Worm (Caenorhabditis elegans) whole organism, L2 larva: ENCODE results near the gene fahd-1.

Source experiments
- C34F6.9 ChIP-seq: fragments of 150-350 bp; optimal IDR thresholded peaks from 2 replicates; lab custom pipeline; 2014; ENCODE audit warnings: missing biosample characterization, missing genetic modification characterization
- F13H6.1 ChIP-seq: sonication (generic microtip); optimal IDR thresholded peaks from 2 replicates; lab custom pipeline; 2016; ENCODE audit warnings: missing genetic modification characterization, missing compliant biosample characterization
- R02D3.7 ChIP-seq: fragments of 150-350 bp; optimal IDR thresholded peaks from 2 replicates; lab custom pipeline; 2014; ENCODE audit warnings: missing biosample characterization, missing genetic modification characterization
- ZK546.5 ChIP-seq: sonication (generic microtip); optimal IDR thresholded peaks from 2 replicates; lab custom pipeline; 2017; ENCODE audit warnings: missing biosample characterization, missing genetic modification characterization
- ama-1 ChIP-seq: fragments of 150-350 bp; optimal IDR thresholded peaks from 2 replicates; lab custom pipeline; 2018; ENCODE audit warnings: inconsistent platforms
- blmp-1 ChIP-seq: sonication (generic microtip); optimal IDR thresholded peaks from 2 replicates; lab custom pipeline; 2017; ENCODE audit warnings: missing genetic modification characterization, mild to moderate bottlenecking, missing compliant biosample characterization, antibody characterized with exemption, moderate library complexity; ENCODE audit not compliant: insufficient read depth
- ceh-16 ChIP-seq: fragments of 150-350 bp; optimal IDR thresholded peaks from 2 replicates; lab custom pipeline; 2014; ENCODE audit warnings: missing biosample characterization, missing genetic modification characterization
- dmd-4 ChIP-seq: sonication (generic microtip); optimal IDR thresholded peaks from 2 replicates; lab custom pipeline; 2017; ENCODE audit warnings: missing biosample characterization, missing genetic modification characterization
- fos-1 ChIP-seq: fragments of 150-350 bp; optimal IDR thresholded peaks from 2 replicates; lab custom pipeline; 2014; ENCODE audit warnings: missing biosample characterization, missing genetic modification characterization
- lin-11 ChIP-seq: fragments of 150-350 bp; sonication (generic microtip); optimal IDR thresholded peaks from 2 replicates; lab custom pipeline; 2014; ENCODE audit warnings: missing biosample characterization, missing genetic modification characterization, inconsistent platforms, mixed read lengths
- lin-13 ChIP-seq: fragments of 150-350 bp; optimal IDR thresholded peaks from 2 replicates; lab custom pipeline; 2014; ENCODE audit warnings: missing biosample characterization, missing genetic modification reagents, missing genetic modification characterization
- lsy-2 ChIP-seq, 2 experiments: fragments of 150-350 bp in 1 of 2; sonication (generic microtip) in 1 of 2; optimal IDR thresholded peaks; 2 replicates each; lab custom pipeline; 2014 to 2017; ENCODE audit warnings: missing biosample characterization in 2 of 2, missing genetic modification characterization in 2 of 2
- mbf-1 ChIP-seq: sonication (generic microtip); optimal IDR thresholded peaks from 2 replicates; lab custom pipeline; 2017; ENCODE audit warnings: missing biosample characterization, missing genetic modification characterization
- nhr-10 ChIP-seq: sonication (generic microtip); optimal IDR thresholded peaks from 2 replicates; lab custom pipeline; 2017; ENCODE audit warnings: missing biosample characterization, missing genetic modification characterization
- nhr-11 ChIP-seq: fragments of 150-350 bp; optimal IDR thresholded peaks from 2 replicates; lab custom pipeline; 2014; ENCODE audit warnings: missing biosample characterization, missing genetic modification characterization
- nhr-12 ChIP-seq: fragments of 150-350 bp; optimal IDR thresholded peaks from 2 replicates; lab custom pipeline; 2014; ENCODE audit warnings: missing biosample characterization, missing genetic modification characterization
- nhr-129 ChIP-seq: fragments of 150-350 bp; optimal IDR thresholded peaks from 2 replicates; lab custom pipeline; 2014; ENCODE audit warnings: missing biosample characterization, missing genetic modification characterization
- nhr-23 ChIP-seq: fragments of 150-350 bp; optimal IDR thresholded peaks from 2 replicates; lab custom pipeline; 2014; ENCODE audit warnings: missing biosample characterization, missing genetic modification reagents, missing genetic modification characterization
- nhr-237 ChIP-seq: fragments of 150-350 bp; optimal IDR thresholded peaks from 2 replicates; lab custom pipeline; 2014; ENCODE audit warnings: missing biosample characterization, missing genetic modification characterization
- nhr-25 ChIP-seq: fragments of 150-350 bp; sonication (generic microtip); optimal IDR thresholded peaks from 3 replicates; lab custom pipeline; 2014; ENCODE audit warnings: missing biosample characterization, missing genetic modification characterization
- nhr-77 ChIP-seq: fragments of 150-350 bp; optimal IDR thresholded peaks from 2 replicates; lab custom pipeline; 2014; ENCODE audit warnings: missing biosample characterization, missing genetic modification characterization
- peb-1 ChIP-seq: fragments of 150-350 bp; optimal IDR thresholded peaks from 2 replicates; lab custom pipeline; 2014; ENCODE audit warnings: missing biosample characterization, missing genetic modification characterization
- sem-4 ChIP-seq: fragments of 150-350 bp; optimal IDR thresholded peaks from 2 replicates; lab custom pipeline; 2014; ENCODE audit warnings: missing biosample characterization, missing genetic modification reagents, missing genetic modification characterization
- sma-9 ChIP-seq, 2 experiments: fragments of 150-350 bp in 1 of 2; sonication (generic microtip) in 1 of 2; optimal IDR thresholded peaks; 2 replicates each; lab custom pipeline; 2014 to 2016; ENCODE audit warnings: missing genetic modification characterization in 2 of 2, mild to moderate bottlenecking in 1 of 2, missing biosample characterization in 1 of 2, missing compliant biosample characterization in 1 of 2, missing genetic modification reagents in 1 of 2, moderate library complexity in 1 of 2
- snpc-4 ChIP-seq: fragments of 150-350 bp; optimal IDR thresholded peaks from 2 replicates; lab custom pipeline; 2014; ENCODE audit warnings: missing biosample characterization, missing genetic modification characterization
- unc-39 ChIP-seq: fragments of 150-350 bp; optimal IDR thresholded peaks from 2 replicates; lab custom pipeline; 2014; ENCODE audit warnings: missing biosample characterization, missing genetic modification characterization
- unc-55 ChIP-seq: fragments of 150-350 bp; sonication (generic microtip); optimal IDR thresholded peaks from 3 replicates; lab custom pipeline; 2014; ENCODE audit warnings: missing biosample characterization, missing genetic modification reagents, missing genetic modification characterization
- zag-1 ChIP-seq: fragments of 150-350 bp; optimal IDR thresholded peaks from 2 replicates; lab custom pipeline; 2014; ENCODE audit warnings: missing biosample characterization, missing genetic modification characterization
- ztf-1 ChIP-seq: fragments of 200-800 bp; sonication (Bioruptor generic); conservative IDR thresholded peaks from 2 replicates; pipeline ENCODE4 v1.3.6; 2022; ENCODE audit warnings: missing genetic modification characterization, missing compliant biosample characterization
- ztf-4 ChIP-seq: fragments of 150-350 bp; optimal IDR thresholded peaks from 2 replicates; lab custom pipeline; 2014; ENCODE audit warnings: missing biosample characterization, missing genetic modification characterization

Gene fahd-1

DNA sequence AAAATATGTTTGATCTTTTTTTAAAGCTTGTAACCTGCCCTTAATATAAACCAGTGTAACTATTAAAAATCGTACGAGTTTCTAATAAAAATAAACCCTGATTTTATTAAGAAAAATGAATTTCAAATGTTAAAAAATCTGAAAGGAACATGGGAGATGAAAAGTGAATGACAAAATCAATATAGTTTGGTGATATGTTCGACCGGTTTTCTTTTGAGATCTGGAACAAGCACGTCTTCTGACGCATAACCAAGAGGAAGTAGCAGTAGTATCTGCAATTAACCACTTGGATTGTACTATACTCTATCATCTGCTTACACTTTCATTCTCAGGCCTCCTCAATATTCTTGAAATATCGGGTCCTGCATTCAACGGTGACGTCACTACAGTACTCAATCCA lies 15.0 kb upstream of the fahd-1 start:
- TF ChIP-seq nhr-25 (tag; lab: Kevin White, UChicago) (peak; percentile 24), nhr-11 (tag; lab: Kevin White, UChicago) (no peak), lin-13 (GFP tag; lab: Kevin White, UChicago) (no peak)

DNA sequence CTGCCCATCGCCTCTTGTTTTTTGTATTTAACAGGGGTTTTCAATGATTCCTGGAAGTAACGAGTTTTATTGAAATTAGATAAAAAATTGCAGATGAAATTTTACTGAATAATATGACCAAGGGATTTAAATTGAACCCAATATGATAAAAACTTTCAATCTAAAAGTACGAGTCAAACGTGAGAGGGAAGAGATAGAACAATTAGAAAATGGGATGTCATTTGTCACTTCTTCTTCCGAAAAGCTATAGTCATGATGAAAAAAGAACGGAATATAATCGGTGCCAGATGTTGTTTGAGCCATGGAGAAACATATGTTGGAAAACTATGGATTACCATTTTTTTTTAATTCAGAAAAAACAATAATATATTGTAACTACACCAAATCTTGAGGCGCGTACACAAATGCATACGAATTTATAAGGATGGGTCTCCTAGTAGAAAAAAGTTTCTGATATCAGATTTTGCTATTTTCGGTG lies 13.2 kb upstream of the fahd-1 start, which contains the start of gene sup-18:
sup-18 (minus strand) TSS at position 51 of the 478 bp plus-strand sequence.
- TF ChIP-seq R02D3.7 (tag; lab: Kevin White, UChicago), result no peak
- TF ChIP-seq lsy-2 (tag; optimal IDR thresholded peaks at IDR 0.05; lab: Kevin White, UChicago), result no peak
- TF ChIP-seq mbf-1 (tag; lab: Kevin White, UChicago), result no peak
- no peak for TF ChIP-seq nhr-237 (tag; lab: Kevin White, UChicago)
- no peak for TF ChIP-seq unc-55 (GFP tag; lab: Kevin White, UChicago)
- no peak for TF ChIP-seq blmp-1 (tag; lab: Kevin White, UChicago)
- no peak for TF ChIP-seq ztf-4 (tag; lab: Kevin White, UChicago)
- no peak for TF ChIP-seq C34F6.9 (tag; lab: Kevin White, UChicago)
- TF ChIP-seq F13H6.1 (tag; lab: Kevin White, UChicago), result no peak
- no peak for TF ChIP-seq nhr-10 (tag; lab: Kevin White, UChicago)
- no peak for TF ChIP-seq fos-1 (tag; lab: Kevin White, UChicago)
- TF ChIP-seq nhr-12 (tag; lab: Kevin White, UChicago), result no peak
- no peak for TF ChIP-seq sma-9 (GFP tag; optimal IDR thresholded peaks at IDR 0.05; lab: Kevin White, UChicago)
- TF ChIP-seq sma-9 (tag; optimal IDR thresholded peaks at IDR 0.05; lab: Kevin White, UChicago), result no peak
- no peak for TF ChIP-seq peb-1 (tag; lab: Kevin White, UChicago)
- TF ChIP-seq lin-11 (tag; lab: Kevin White, UChicago), result no peak
- TF ChIP-seq unc-39 (tag; lab: Kevin White, UChicago), result no peak
- TF ChIP-seq snpc-4, result no peak

DNA sequence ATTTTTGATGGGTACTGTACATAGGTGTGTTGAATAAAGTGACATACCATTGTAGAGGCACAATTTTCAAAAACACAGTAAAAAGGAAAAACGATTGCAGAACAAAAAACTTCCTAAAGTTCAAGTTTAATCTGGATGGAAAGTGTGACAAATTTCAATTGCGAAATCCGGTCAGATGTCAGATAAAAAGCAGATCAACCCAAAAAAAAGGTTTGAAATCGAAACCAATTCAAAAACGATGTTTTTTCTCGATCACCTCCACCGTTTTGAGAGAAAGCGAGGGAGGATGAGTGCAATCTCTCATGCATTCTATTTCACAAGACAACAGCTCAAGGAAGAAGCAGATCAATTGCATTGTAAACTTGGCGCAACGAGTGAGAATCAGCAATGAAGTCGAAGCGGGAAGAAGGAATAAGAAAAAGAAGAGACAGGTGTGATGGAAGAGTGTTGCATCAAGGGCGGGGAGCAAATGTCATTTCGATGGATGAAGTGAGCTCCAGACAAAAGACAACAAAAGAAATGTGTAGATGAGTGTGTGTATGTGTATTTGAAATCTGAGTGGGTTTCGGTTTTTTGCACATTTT lies 11.8 kb upstream of the fahd-1 start:
- peak; percentile 77 for TF ChIP-seq nhr-129 (tag; lab: Kevin White, UChicago)
- no peak for TF ChIP-seq nhr-25 (tag; lab: Kevin White, UChicago)
- TF ChIP-seq nhr-12 (tag; lab: Kevin White, UChicago), result no peak
- TF ChIP-seq R02D3.7 (tag; lab: Kevin White, UChicago), result no peak
- TF ChIP-seq lsy-2 (tag; optimal IDR thresholded peaks at IDR 0.05; lab: Kevin White, UChicago), result peak in 1 of 2 experiments; percentile 26
- no peak for TF ChIP-seq nhr-11 (tag; lab: Kevin White, UChicago)
- no peak for TF ChIP-seq nhr-23 (tag; lab: Kevin White, UChicago)
- peak; percentile 22 for TF ChIP-seq sma-9 (GFP tag; optimal IDR thresholded peaks at IDR 0.05; lab: Kevin White, UChicago)
- no peak for TF ChIP-seq sma-9 (tag; optimal IDR thresholded peaks at IDR 0.05; lab: Kevin White, UChicago)
- no peak for TF ChIP-seq ztf-1
- TF ChIP-seq F13H6.1 (tag; lab: Kevin White, UChicago), result peak; percentile 46
- no peak for TF ChIP-seq dmd-4 (tag; lab: Kevin White, UChicago)
- peak; percentile 49 for TF ChIP-seq C34F6.9 (tag; lab: Kevin White, UChicago)

DNA sequence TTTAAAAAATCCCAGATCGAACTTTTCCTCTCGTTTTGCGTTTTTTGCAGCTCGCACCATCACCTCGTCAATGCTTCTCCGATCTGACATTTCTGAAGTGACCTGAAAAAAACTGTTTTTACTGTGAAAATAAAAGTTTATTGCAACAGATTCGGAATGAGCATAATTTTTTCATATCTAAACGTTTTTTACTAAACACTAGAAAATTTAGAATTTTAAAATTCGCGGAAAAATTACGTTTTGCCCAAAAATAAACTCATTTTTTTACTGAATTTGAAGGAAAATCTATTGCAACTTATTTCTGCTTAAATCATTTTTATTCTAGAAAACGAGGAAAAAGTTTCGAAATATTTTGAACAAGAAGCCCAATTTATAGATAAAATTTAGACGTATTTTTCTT lies 9.2 kb upstream of the fahd-1 start, which contains the start of gene ZK688.9:
ZK688.9 (minus strand) TSS at position 101 of the 400 bp plus-strand sequence.
- TF ChIP-seq zag-1 (tag; lab: Kevin White, UChicago) (no peak), nhr-77 (tag; lab: Kevin White, UChicago) (no peak), ama-1 (no peak), peb-1 (tag; lab: Kevin White, UChicago) (no peak), ZK546.5 (tag; lab: Kevin White, UChicago) (no peak)

DNA sequence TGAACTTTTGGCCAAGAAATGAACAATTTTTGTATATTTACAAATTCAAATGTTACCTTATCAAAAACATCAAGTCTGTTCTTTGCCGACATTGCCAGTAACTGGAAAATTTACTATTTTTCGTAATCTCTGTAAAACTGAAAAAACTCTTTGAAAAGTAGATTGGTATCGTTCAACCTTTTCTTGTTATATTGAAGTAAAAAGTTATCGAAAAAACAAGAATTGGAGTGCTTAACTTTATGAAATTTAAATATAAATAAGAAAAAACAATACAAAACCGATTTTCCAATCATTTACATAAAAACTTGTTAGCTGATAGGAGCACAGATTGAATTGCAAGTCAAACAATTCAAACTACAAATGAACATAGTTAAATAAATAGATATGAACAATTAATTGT lies 7.2 kb upstream of the fahd-1 start, which contains the start of gene ZK688.11:
ZK688.11 (minus strand) TSS at position 101 of the 400 bp plus-strand sequence.
- TF ChIP-seq sem-4 (no peak), ceh-16 (tag; lab: Kevin White, UChicago) (no peak), unc-39 (tag; lab: Kevin White, UChicago) (no peak), R02D3.7 (tag; lab: Kevin White, UChicago) (no peak), zag-1 (tag; lab: Kevin White, UChicago) (no peak)
